Worm (Caenorhabditis elegans) whole organism, L4 larva: Measurements from ENCODE around the gene C09G9.3.

ENCODE experiments used
- F10B5.3 ChIP-seq: sonication (generic microtip); optimal IDR thresholded peaks from 2 replicates; lab custom pipeline; 2016; ENCODE audit warnings: mild to moderate bottlenecking, missing genetic modification characterization, missing compliant biosample characterization
- F26F4.8 ChIP-seq: fragments of 200-800 bp; sonication (Bioruptor generic); conservative IDR thresholded peaks from 2 replicates; pipeline ENCODE4 v1.3.6; 2022; ENCODE audit warnings: missing genetic modification characterization, missing compliant biosample characterization
- T20F7.1 ChIP-seq: fragments of 200-800 bp; sonication (Bioruptor generic); optimal IDR thresholded peaks from 2 replicates; lab custom pipeline; 2018; ENCODE audit warnings: mild to moderate bottlenecking, missing genetic modification characterization, missing compliant biosample characterization
- T26A8.4 ChIP-seq: fragments of 200-800 bp; sonication (Bioruptor generic); IDR thresholded peaks from 2 replicates; pipeline ENCODE4 v1.3.6; 2022; ENCODE audit warnings: missing genetic modification characterization, missing compliant biosample characterization
- Y105C5A.15 ChIP-seq: fragments of 200-800 bp; sonication (Bioruptor generic); IDR thresholded peaks from 2 replicates; pipeline ENCODE4 v1.3.6; 2022; ENCODE audit warnings: missing genetic modification characterization, missing compliant biosample characterization
- aha-1 ChIP-seq: fragments of 150-350 bp; peaks from one replicate; lab custom pipeline; 2014; ENCODE audit warnings: missing biosample characterization, missing genetic modification characterization
- ama-1 ChIP-seq: fragments of 150-350 bp; optimal IDR thresholded peaks from 2 replicates; lab custom pipeline; 2014; ENCODE audit warnings: inconsistent platforms, mixed read lengths
- ceh-82 ChIP-seq: sonication (generic microtip); optimal IDR thresholded peaks from 2 replicates; lab custom pipeline; 2017; ENCODE audit warnings: missing biosample characterization, missing genetic modification characterization
- egl-27 ChIP-seq: sonication (generic microtip); optimal IDR thresholded peaks from 3 replicates; lab custom pipeline; 2017; ENCODE audit warnings: missing biosample characterization, missing genetic modification reagents, missing genetic modification characterization
- gei-8 ChIP-seq: fragments of 200-800 bp; sonication (Bioruptor generic); optimal IDR thresholded peaks from 2 replicates; lab custom pipeline; 2018; ENCODE audit warnings: mild to moderate bottlenecking, missing genetic modification characterization, missing compliant biosample characterization
- hlh-11 ChIP-seq: fragments of 200-800 bp; sonication (Bioruptor generic); optimal IDR thresholded peaks from 2 replicates; lab custom pipeline; 2018; ENCODE audit warnings: mild to moderate bottlenecking, missing genetic modification characterization, missing compliant biosample characterization
- lsy-2 ChIP-seq, 2 experiments: fragments of 150-350 bp in 1 of 2; sonication (generic microtip) in 1 of 2; optimal IDR thresholded peaks; 2 replicates each; lab custom pipeline; 2014 to 2017; ENCODE audit warnings: missing biosample characterization in 2 of 2, missing genetic modification characterization in 2 of 2
- mdl-1 ChIP-seq, 2 experiments: fragments of 150-350 bp in 1 of 2; sonication (generic microtip) in 1 of 2; optimal IDR thresholded peaks; 2 replicates each; lab custom pipeline; 2014 to 2017; ENCODE audit warnings: missing biosample characterization in 2 of 2, missing genetic modification characterization in 2 of 2
- mep-1 ChIP-seq: fragments of 150-350 bp; sonication (generic microtip); optimal IDR thresholded peaks from 3 replicates; lab custom pipeline; 2014; ENCODE audit warnings: missing biosample characterization, missing genetic modification characterization
- mes-2 ChIP-seq: sonication (generic microtip); optimal IDR thresholded peaks from 2 replicates; lab custom pipeline; 2016; ENCODE audit warnings: missing genotype, mild to moderate bottlenecking, missing genetic modification characterization, missing compliant biosample characterization; ENCODE audit not compliant: poor library complexity, severe bottlenecking
- mxl-3 ChIP-seq: fragments of 200-800 bp; sonication (Bioruptor generic); optimal IDR thresholded peaks from 2 replicates; lab custom pipeline; 2018; ENCODE audit warnings: mild to moderate bottlenecking, missing genetic modification characterization, missing compliant biosample characterization
- nhr-10 ChIP-seq: fragments of 150-350 bp; optimal IDR thresholded peaks from 2 replicates; lab custom pipeline; 2014; ENCODE audit warnings: missing biosample characterization, missing genetic modification characterization
- nhr-102 ChIP-seq: sonication (generic microtip); optimal IDR thresholded peaks from 2 replicates; lab custom pipeline; 2016; ENCODE audit warnings: mild to moderate bottlenecking, missing genetic modification characterization, moderate library complexity, missing compliant biosample characterization
- nhr-11 ChIP-seq: fragments of 150-350 bp; optimal IDR thresholded peaks from 2 replicates; lab custom pipeline; 2014; ENCODE audit warnings: missing biosample characterization, missing genetic modification characterization
- nhr-237 ChIP-seq: sonication (generic microtip); optimal IDR thresholded peaks from 2 replicates; lab custom pipeline; 2017; ENCODE audit warnings: missing biosample characterization, missing genetic modification characterization
- nhr-25 ChIP-seq: sonication (generic microtip); optimal IDR thresholded peaks from 2 replicates; lab custom pipeline; 2017; ENCODE audit warnings: missing genetic modification characterization, mild to moderate bottlenecking, missing compliant biosample characterization, antibody characterized with exemption, moderate library complexity, borderline replicate concordance; ENCODE audit not compliant: insufficient read depth
- nhr-28 ChIP-seq: fragments of 150-350 bp; optimal IDR thresholded peaks from 2 replicates; lab custom pipeline; 2014; ENCODE audit warnings: missing biosample characterization, missing genetic modification characterization
- nhr-42 ChIP-seq: fragments of 200-800 bp; sonication (Bioruptor generic); IDR thresholded peaks from 2 replicates; pipeline ENCODE4 v1.3.6; 2022; ENCODE audit warnings: missing genetic modification characterization, missing compliant biosample characterization
- nhr-77 ChIP-seq: fragments of 150-350 bp; optimal IDR thresholded peaks from 2 replicates; lab custom pipeline; 2014; ENCODE audit warnings: missing biosample characterization, missing genetic modification characterization
- pqm-1 ChIP-seq: sonication (generic microtip); optimal IDR thresholded peaks from 2 replicates; lab custom pipeline; 2017; ENCODE audit warnings: missing biosample characterization, missing genetic modification characterization
- rbr-2 ChIP-seq: sonication (generic microtip); optimal IDR thresholded peaks from 2 replicates; lab custom pipeline; 2016; ENCODE audit warnings: missing genotype, missing genetic modification characterization, missing compliant biosample characterization
- saeg-2 ChIP-seq: fragments of 200-800 bp; sonication (Bioruptor generic); IDR thresholded peaks from 2 replicates; pipeline ENCODE4 v1.3.6; 2022; ENCODE audit warnings: missing genetic modification reagents, missing genetic modification characterization, missing compliant biosample characterization
- sdz-12 ChIP-seq: fragments of 200-800 bp; sonication (Bioruptor generic); optimal IDR thresholded peaks from 2 replicates; lab custom pipeline; 2018; ENCODE audit warnings: mild to moderate bottlenecking, missing genetic modification characterization, missing compliant biosample characterization
- set-16 ChIP-seq: fragments of 200-800 bp; sonication (Bioruptor generic); IDR thresholded peaks from 2 replicates; pipeline ENCODE4 v1.3.6; 2022; ENCODE audit warnings: missing genetic modification reagents, missing genetic modification characterization, missing compliant biosample characterization
- skn-1 ChIP-seq: fragments of 150-350 bp; optimal IDR thresholded peaks from 2 replicates; lab custom pipeline; 2014; ENCODE audit warnings: missing biosample characterization, missing genetic modification characterization
- snpc-4 ChIP-seq: fragments of 150-350 bp; optimal IDR thresholded peaks from 2 replicates; lab custom pipeline; 2014; ENCODE audit warnings: missing biosample characterization, missing genetic modification characterization
- unc-130 ChIP-seq: sonication (generic microtip); optimal IDR thresholded peaks from 2 replicates; lab custom pipeline; 2016; ENCODE audit warnings: missing genetic modification reagents, missing genetic modification characterization, missing compliant biosample characterization
- unc-62 ChIP-seq, 3 experiments: fragments of 150-350 bp in 1 of 3; sonication (generic microtip); optimal IDR thresholded peaks in 2 of 3; peaks in 1 of 3; 1 replicate in 1 of 3; 2 replicates in 2 of 3; lab custom pipeline; 2014 to 2017; ENCODE audit warnings: missing biosample characterization in 3 of 3, missing genetic modification characterization in 3 of 3, missing genetic modification reagents in 3 of 3, missing genotype in 1 of 3
- zip-11 ChIP-seq: fragments of 200-800 bp; sonication (Bioruptor generic); IDR thresholded peaks from 2 replicates; pipeline ENCODE4 v1.3.6; 2022; ENCODE audit warnings: missing genetic modification characterization, missing compliant biosample characterization

C09G9.3 gene

ce11 chrIV:8824145-8824833, 48.6 kb downstream of the C09G9.3 start, which contains the start of the genes col-117 and col-3:
Gene col-117 (minus strand): TSS chrIV:8824195.
Gene col-3 (plus strand): TSS chrIV:8824783.
- TF ChIP-seq nhr-25 (no peak), unc-62 (GFP tag; optimal IDR thresholded peaks at IDR 0.05 in 1 of 2; lab: Kevin White, UChicago) (peak in 1 of 2 experiments; percentile 2), unc-62 (tag; optimal IDR thresholded peaks at IDR 0.05; lab: Kevin White, UChicago) (no peak), hlh-11 (tag; lab: Kevin White, UChicago) (peak; percentile 17), lsy-2 (tag; optimal IDR thresholded peaks at IDR 0.05; lab: Kevin White, UChicago) (peak in 1 of 2 experiments; percentile 10), mdl-1 (tag; optimal IDR thresholded peaks at IDR 0.05; lab: Kevin White, UChicago) (peak in 1 of 2 experiments; percentile 30), pqm-1 (tag; lab: Kevin White, UChicago) (no peak), nhr-42 (no peak), nhr-28 (tag; lab: Kevin White, UChicago) (peak; percentile 36), mxl-3 (GFP tag; lab: Kevin White, UChicago) (peak; percentile 51)

ce11 chrIV:8822598-8822997, 50.3 kb downstream of the C09G9.3 start:
- TF ChIP-seq ama-1 = peak; percentile 43
- TF ChIP-seq nhr-28 (tag; lab: Kevin White, UChicago) = peak; percentile 12
- 0 out of 2 replicates have a peak, but pooled peaks have one; percentile 31 for TF ChIP-seq Y105C5A.15
- TF ChIP-seq nhr-10 = peak; percentile 53
- peak; percentile 88 for TF ChIP-seq T26A8.4 (GFP tag; lab: Robert Waterston, UW)
- no peak for TF ChIP-seq snpc-4 (tag; lab: Kevin White, UChicago)
- no peak for TF ChIP-seq unc-130
- peak; percentile 7 for TF ChIP-seq mep-1 (tag; lab: Kevin White, UChicago)
- no peak for TF ChIP-seq zip-11 (GFP tag; lab: Robert Waterston, UW)
- peak; percentile 40 for TF ChIP-seq nhr-237
- no peak for TF ChIP-seq set-16 (GFP tag; lab: Robert Waterston, UW)
- TF ChIP-seq, all 104 proteins: peak for 7

- TF ChIP-seq nhr-11 (tag; lab: Kevin White, UChicago) (no peak), mes-2 (tag; lab: Kevin White, UChicago) (no peak), aha-1 (tag; lab: Kevin White, UChicago) (no peak), pqm-1 (tag; lab: Kevin White, UChicago) (no peak), nhr-77 (tag; lab: Kevin White, UChicago) (no peak), saeg-2 (no peak), Y105C5A.15 (no peak), mxl-3 (GFP tag; lab: Kevin White, UChicago) (no peak), ceh-82 (tag; lab: Kevin White, UChicago) (no peak), sdz-12 (GFP tag; lab: Kevin White, UChicago) (no peak), nhr-102 (no peak), F10B5.3 (tag; lab: Kevin White, UChicago) (no peak), nhr-25 (no peak), nhr-10 (no peak)
Measured at ce11 chrIV:8821147-8821546, 51.7 kb downstream of the C09G9.3 start, which contains the start of gene T28C6.5. Gene T28C6.5 (plus strand): TSS chrIV:8821447.

- TF ChIP-seq F26F4.8 (GFP tag; lab: Robert Waterston, UW) (no peak), T20F7.1 (GFP tag; lab: Kevin White, UChicago) (no peak), gei-8 (GFP tag; lab: Kevin White, UChicago) (no peak), snpc-4 (tag; lab: Kevin White, UChicago) (no peak), skn-1 (no peak), unc-62 (GFP tag; optimal IDR thresholded peaks at IDR 0.05 in 1 of 2; lab: Kevin White, UChicago) (no peak), unc-62 (tag; optimal IDR thresholded peaks at IDR 0.05; lab: Kevin White, UChicago) (no peak), nhr-11 (tag; lab: Kevin White, UChicago) (no peak), rbr-2 (tag; lab: Kevin White, UChicago) (no peak), egl-27 (tag; lab: Kevin White, UChicago) (no peak)
Measured at ce11 chrIV:8820041-8820440, 52.8 kb downstream of the C09G9.3 start, which contains the start of gene T28C6.3. Gene T28C6.3 (plus strand): TSS chrIV:8820341.
